Fruit fly (Drosophila melanogaster): ENCODE measurements around the gene GlcAT-P.

The GlcAT-P gene

dm6 chr3L:11197291-11198021 lies at the start of gene GlcAT-P (continued):
- TF ChIP-seq CG8632 (GFP tag; optimal IDR thresholded peaks at IDR 0.05) (peak; percentile 43), Hr39 (GFP tag; optimal IDR thresholded peaks at IDR 0.05) (no peak), dsx (GFP tag; optimal IDR thresholded peaks at IDR 0.05; ENCODE audit: poor library complexity, severe bottlenecking) (peak; percentile 72), CG10669 (GFP tag; optimal IDR thresholded peaks at IDR 0.05) (peak; percentile 46)

dm6 chr3L:11246046-11246887 lies 48.9 kb upstream of the GlcAT-P start:
- peak; percentile 98 for TF ChIP-seq CG1621 (tag; optimal IDR thresholded peaks at IDR 0.05)
- peak; percentile 46 for TF ChIP-seq Ets21C (GFP tag; optimal IDR thresholded peaks at IDR 0.05)
- TF ChIP-seq topi (GFP tag; optimal IDR thresholded peaks at IDR 0.05), result peak; percentile 86
- peak; percentile 38 for TF ChIP-seq Hr38 (GFP tag; optimal IDR thresholded peaks at IDR 0.05)
- TF ChIP-seq CG8632 (GFP tag; optimal IDR thresholded peaks at IDR 0.05), result peak; percentile 93
- TF ChIP-seq Sox15 (GFP tag; optimal IDR thresholded peaks at IDR 0.05), result no peak
- peak; percentile 29 for TF ChIP-seq CG4318 (GFP tag; optimal IDR thresholded peaks at IDR 0.05)
- TF ChIP-seq Lpt (GFP tag; optimal IDR thresholded peaks at IDR 0.05), result peak; percentile 99
- peak; percentile 99 for TF ChIP-seq CG16779 (tag; optimal IDR thresholded peaks at IDR 0.05)
- TF ChIP-seq CG11294 (GFP tag; IDR thresholded peaks at IDR 0.05), result peak; percentile 84; the same call in 1 of the 2 replicates
- peak; percentile 98 for TF ChIP-seq dsx (GFP tag; optimal IDR thresholded peaks at IDR 0.05; ENCODE audit: poor library complexity, severe bottlenecking)
- peak; percentile 100 for TF ChIP-seq ss (GFP tag; optimal IDR thresholded peaks at IDR 0.05)
- peak; percentile 94 to 97 for TF ChIP-seq salr (GFP tag; optimal IDR thresholded peaks at IDR 0.05)
- peak; percentile 92 for TF ChIP-seq CG3919 (GFP tag; optimal IDR thresholded peaks at IDR 0.05)
- TF ChIP-seq fkh (GFP tag; optimal IDR thresholded peaks at IDR 0.05), result peak; percentile 89
- peak; percentile 85 for TF ChIP-seq Met (GFP tag; optimal IDR thresholded peaks at IDR 0.05)
- TF ChIP-seq Sox102F (GFP tag; optimal IDR thresholded peaks at IDR 0.05), result peak; percentile 94
- peak; percentile 97 for TF ChIP-seq CG10669 (GFP tag; optimal IDR thresholded peaks at IDR 0.05)
- TF ChIP-seq CG11902 (GFP tag; optimal IDR thresholded peaks at IDR 0.05), result no peak
- TF ChIP-seq CG32006 (GFP tag; optimal IDR thresholded peaks at IDR 0.05), result peak; percentile 92
- peak; percentile 98 for TF ChIP-seq net (GFP tag; optimal IDR thresholded peaks at IDR 0.05)
- TF ChIP-seq vri (GFP tag; optimal IDR thresholded peaks at IDR 0.05), result peak; percentile 95
- TF ChIP-seq svp (GFP tag), result peak; percentile 90
- TF ChIP-seq Hr4 (GFP tag; optimal IDR thresholded peaks at IDR 0.05), result peak; percentile 85
- TF ChIP-seq Blimp-1 (GFP tag; optimal IDR thresholded peaks at IDR 0.05), result peak; percentile 89
- peak; percentile 98 for TF ChIP-seq Ets96B (tag; optimal IDR thresholded peaks at IDR 0.05)
- peak; percentile 98 for TF ChIP-seq CG15336 (GFP tag; IDR thresholded peaks at IDR 0.05)
- TF ChIP-seq fd85E (GFP tag; optimal IDR thresholded peaks at IDR 0.05), result peak; percentile 95
- TF ChIP-seq pdm3 (GFP tag; optimal IDR thresholded peaks at IDR 0.05), result peak; percentile 91
- peak; percentile 99 for TF ChIP-seq CG6854 (GFP tag; optimal IDR thresholded peaks at IDR 0.05)
- TF ChIP-seq acj6 (GFP tag; optimal IDR thresholded peaks at IDR 0.05), result peak; percentile 73
- TF ChIP-seq Sox14 (GFP tag; optimal IDR thresholded peaks at IDR 0.05), result peak; percentile 94
- TF ChIP-seq CG6163 (GFP tag; IDR thresholded peaks at IDR 0.05), result peak; percentile 98
- peak; percentile 99 for TF ChIP-seq CG6808 (GFP tag; optimal IDR thresholded peaks at IDR 0.05)
- peak; percentile 92 for TF ChIP-seq CG7368 (GFP tag; optimal IDR thresholded peaks at IDR 0.05)
- peak; percentile 94 for TF ChIP-seq dac (GFP tag; optimal IDR thresholded peaks at IDR 0.05)
- peak; percentile 100 for TF ChIP-seq CG6276 (GFP tag; optimal IDR thresholded peaks at IDR 0.05)
- peak; percentile 100 for TF ChIP-seq CG9139 (GFP tag; optimal IDR thresholded peaks at IDR 0.05)
- TF ChIP-seq CG31627 (GFP tag; optimal IDR thresholded peaks at IDR 0.05), result peak; percentile 31
- peak; percentile 99 for TF ChIP-seq CG8119 (GFP tag; IDR thresholded peaks at IDR 0.05)
- peak; percentile 40 for TF ChIP-seq Hr39 (GFP tag; optimal IDR thresholded peaks at IDR 0.05)
- TF ChIP-seq Smox (GFP tag; optimal IDR thresholded peaks at IDR 0.05), result peak; percentile 78
- peak; percentile 91 for TF ChIP-seq CG34406 (GFP tag; optimal IDR thresholded peaks at IDR 0.05)
- peak; percentile 79 for TF ChIP-seq esn (GFP tag; optimal IDR thresholded peaks at IDR 0.05)
- peak; percentile 89 for TF ChIP-seq Gug (GFP tag; IDR thresholded peaks at IDR 0.05)

Measured in whole organism, prepupa.